Worm (Caenorhabditis elegans) whole organism, L1 larva: ENCODE measurements around the gene ard-1.

ENCODE experiments used
- C16A3.4 ChIP-seq: fragments of 150-350 bp; optimal IDR thresholded peaks from 2 replicates; lab custom pipeline; 2014; ENCODE audit warnings: missing biosample characterization, missing genetic modification characterization
- aha-1 ChIP-seq: fragments of 150-350 bp; optimal IDR thresholded peaks from 2 replicates; lab custom pipeline; 2014; ENCODE audit warnings: missing biosample characterization, missing genetic modification characterization
- aly-2 ChIP-seq: fragments of 150-350 bp; optimal IDR thresholded peaks from 2 replicates; lab custom pipeline; 2014; ENCODE audit warnings: missing biosample characterization, missing genetic modification characterization
- blmp-1 ChIP-seq: fragments of 150-350 bp; optimal IDR thresholded peaks from 2 replicates; lab custom pipeline; 2014; ENCODE audit warnings: missing biosample characterization, missing genetic modification characterization
- ceh-8 ChIP-seq: fragments of 200-800 bp; sonication (Bioruptor generic); optimal IDR thresholded peaks from 2 replicates; lab custom pipeline; 2018; ENCODE audit warnings: mild to moderate bottlenecking, missing genetic modification characterization, moderate library complexity, missing compliant biosample characterization
- ceh-88 ChIP-seq: fragments of 200-800 bp; sonication (Bioruptor generic); IDR thresholded peaks from 2 replicates; pipeline ENCODE4 v1.3.6; 2022; ENCODE audit warnings: missing genetic modification characterization, missing compliant biosample characterization
- dpl-1 ChIP-seq, 3 experiments: fragments of 150-350 bp in 2 of 3; sonication (generic microtip) in 1 of 3; optimal IDR thresholded peaks; 2 replicates each; lab custom pipeline; 2014 to 2017; ENCODE audit warnings: missing biosample characterization in 3 of 3, missing genetic modification characterization in 3 of 3, missing genetic modification reagents in 3 of 3
- efl-3 ChIP-seq: fragments of 200-800 bp; sonication (Bioruptor generic); optimal IDR thresholded peaks from 2 replicates; lab custom pipeline; 2018; ENCODE audit warnings: mild to moderate bottlenecking, missing genetic modification characterization, missing compliant biosample characterization
- elt-2 ChIP-seq: sonication (generic microtip); optimal IDR thresholded peaks from 2 replicates; lab custom pipeline; 2016; ENCODE audit warnings: missing genetic modification characterization, mild to moderate bottlenecking, inconsistent platforms, missing compliant biosample characterization, missing genetic modification reagents
- elt-3 ChIP-seq, 6 experiments: fragments of 150-350 bp in 1 of 6; sonication (generic microtip); optimal IDR thresholded peaks; 2 replicates each; lab custom pipeline; 2017 to 2018; ENCODE audit warnings: missing biosample characterization in 6 of 6, missing genetic modification characterization in 6 of 6, inconsistent platforms in 1 of 6
- fkh-4 ChIP-seq: sonication (generic microtip); optimal IDR thresholded peaks from 2 replicates; lab custom pipeline; 2016; ENCODE audit warnings: missing compliant biosample characterization, missing genetic modification characterization, borderline replicate concordance
- fkh-8 ChIP-seq: sonication (generic microtip); optimal IDR thresholded peaks from 2 replicates; lab custom pipeline; 2016; ENCODE audit warnings: mild to moderate bottlenecking, missing genetic modification characterization, missing compliant biosample characterization
- fos-1 ChIP-seq: fragments of 150-350 bp; optimal IDR thresholded peaks from 2 replicates; lab custom pipeline; 2014; ENCODE audit warnings: missing biosample characterization, missing genetic modification characterization
- hpl-2 ChIP-seq: fragments of 150-350 bp; optimal IDR thresholded peaks from 2 replicates; lab custom pipeline; 2014; ENCODE audit warnings: missing biosample characterization, missing genetic modification reagents, missing genetic modification characterization
- lin-14 ChIP-seq: fragments of 200-800 bp; sonication (Bioruptor generic); optimal IDR thresholded peaks from 2 replicates; lab custom pipeline; 2018; ENCODE audit warnings: mild to moderate bottlenecking, missing genetic modification characterization, moderate library complexity, missing compliant biosample characterization
- lin-35 ChIP-seq, 2 experiments: fragments of 150-350 bp; optimal IDR thresholded peaks; 2 replicates each; lab custom pipeline; 2014; ENCODE audit warnings: missing biosample characterization in 2 of 2, missing genetic modification characterization in 2 of 2, missing genetic modification reagents in 2 of 2
- lir-3 ChIP-seq: sonication (generic microtip); optimal IDR thresholded peaks from 2 replicates; lab custom pipeline; 2016; ENCODE audit warnings: mild to moderate bottlenecking, missing genetic modification characterization, moderate library complexity, missing compliant biosample characterization; ENCODE audit not compliant: poor library complexity
- lsy-2 ChIP-seq, 2 experiments: fragments of 150-350 bp; optimal IDR thresholded peaks; 2 replicates each; lab custom pipeline; 2014; ENCODE audit warnings: missing biosample characterization in 2 of 2, missing genetic modification characterization in 2 of 2
- mab-9 ChIP-seq: fragments of 200-800 bp; sonication (Bioruptor generic); IDR thresholded peaks from 2 replicates; pipeline ENCODE4 v1.3.6; 2022; ENCODE audit warnings: missing genetic modification reagents, missing genetic modification characterization, missing compliant biosample characterization
- mef-2 ChIP-seq: fragments of 150-350 bp; optimal IDR thresholded peaks from 2 replicates; lab custom pipeline; 2014; ENCODE audit warnings: missing biosample characterization, missing genetic modification characterization
- nhr-12 ChIP-seq: sonication (generic microtip); optimal IDR thresholded peaks from 2 replicates; lab custom pipeline; 2017; ENCODE audit warnings: missing biosample characterization, missing genetic modification characterization
- nhr-20 ChIP-seq: sonication (generic microtip); optimal IDR thresholded peaks from 2 replicates; lab custom pipeline; 2016; ENCODE audit warnings: mild to moderate bottlenecking, missing genetic modification characterization, missing compliant biosample characterization
- nhr-237 ChIP-seq: fragments of 150-350 bp; optimal IDR thresholded peaks from 2 replicates; lab custom pipeline; 2014; ENCODE audit warnings: missing biosample characterization, missing genetic modification characterization
- nhr-28 ChIP-seq: fragments of 150-350 bp; optimal IDR thresholded peaks from 2 replicates; lab custom pipeline; 2014; ENCODE audit warnings: missing biosample characterization, missing genetic modification characterization
- nhr-47 ChIP-seq: sonication (generic microtip); optimal IDR thresholded peaks from 2 replicates; lab custom pipeline; 2016; ENCODE audit warnings: mild to moderate bottlenecking, missing genetic modification characterization, moderate library complexity, missing compliant biosample characterization
- nhr-71 ChIP-seq: sonication (generic microtip); optimal IDR thresholded peaks from 2 replicates; lab custom pipeline; 2016; ENCODE audit warnings: mild to moderate bottlenecking, missing genetic modification characterization, moderate library complexity, missing compliant biosample characterization
- nhr-90 ChIP-seq: sonication (generic microtip); optimal IDR thresholded peaks from 2 replicates; lab custom pipeline; 2016; ENCODE audit warnings: mild to moderate bottlenecking, missing genetic modification characterization, missing compliant biosample characterization; ENCODE audit not compliant: poor library complexity
- pag-3 ChIP-seq: sonication (generic microtip); optimal IDR thresholded peaks from 2 replicates; lab custom pipeline; 2017; ENCODE audit warnings: missing genetic modification characterization, mild to moderate bottlenecking, missing compliant biosample characterization, antibody characterized with exemption, borderline replicate concordance; ENCODE audit not compliant: insufficient read depth
- pax-3 ChIP-seq: fragments of 200-800 bp; sonication (Bioruptor generic); optimal IDR thresholded peaks from 2 replicates; lab custom pipeline; 2018; ENCODE audit warnings: mild to moderate bottlenecking, missing genetic modification characterization, moderate library complexity, missing compliant biosample characterization
- rnt-1 ChIP-seq: sonication (generic microtip); optimal IDR thresholded peaks from 2 replicates; lab custom pipeline; 2016; ENCODE audit warnings: mild to moderate bottlenecking, missing genetic modification characterization, moderate library complexity, missing compliant biosample characterization
- skn-1 ChIP-seq: fragments of 150-350 bp; optimal IDR thresholded peaks from 2 replicates; lab custom pipeline; 2014; ENCODE audit warnings: missing biosample characterization, missing genetic modification characterization
- snu-23 ChIP-seq: sonication (generic microtip); optimal IDR thresholded peaks from 2 replicates; lab custom pipeline; 2016; ENCODE audit warnings: missing genetic modification characterization, missing compliant biosample characterization
- sptf-1 ChIP-seq: fragments of 150-350 bp; optimal IDR thresholded peaks from 2 replicates; lab custom pipeline; 2014; ENCODE audit warnings: missing biosample characterization, missing genetic modification characterization
- swsn-7 ChIP-seq: sonication (generic microtip); optimal IDR thresholded peaks from 2 replicates; lab custom pipeline; 2016; ENCODE audit warnings: missing genetic modification characterization, missing compliant biosample characterization
- tlp-1 ChIP-seq: fragments of 150-350 bp; optimal IDR thresholded peaks from 2 replicates; lab custom pipeline; 2014; ENCODE audit warnings: missing biosample characterization, missing genetic modification characterization
- unc-130 ChIP-seq: fragments of 150-350 bp; optimal IDR thresholded peaks from 2 replicates; lab custom pipeline; 2017; ENCODE audit warnings: missing biosample characterization, missing genetic modification characterization, inconsistent platforms
- unc-86 ChIP-seq: sonication (generic microtip); optimal IDR thresholded peaks from 2 replicates; lab custom pipeline; 2016; ENCODE audit warnings: missing genetic modification characterization, missing compliant biosample characterization
- zag-1 ChIP-seq: fragments of 150-350 bp; optimal IDR thresholded peaks from 2 replicates; lab custom pipeline; 2014; ENCODE audit warnings: missing biosample characterization, missing genetic modification characterization
- zip-4 ChIP-seq: fragments of 200-800 bp; sonication (Bioruptor generic); optimal IDR thresholded peaks from 2 replicates; lab custom pipeline; 2018; ENCODE audit warnings: mild to moderate bottlenecking, missing genetic modification characterization, moderate library complexity, missing compliant biosample characterization
- ztf-11 ChIP-seq, 2 experiments: sonication (generic microtip); optimal IDR thresholded peaks; 2 replicates each; lab custom pipeline; 2016 to 2017; ENCODE audit warnings: missing genetic modification characterization in 2 of 2, missing biosample characterization in 1 of 2, missing compliant biosample characterization in 1 of 2

ard-1 gene

ce11 chrIV:11083609-11084008 lies 47.5 kb upstream of the ard-1 start, which contains the start of gene klc-1:
TSS of gene klc-1 (plus strand) at chrIV:11083735.
- TF ChIP-seq lsy-2 (tag; optimal IDR thresholded peaks at IDR 0.05; lab: Kevin White, UChicago) (peak; percentile 40 to 69), dpl-1 (GFP tag; optimal IDR thresholded peaks at IDR 0.05; lab: Kevin White, UChicago) (peak in 1 of 3 experiments; percentile 2), aly-2 (tag; lab: Kevin White, UChicago) (no peak)

- TF ChIP-seq fkh-4 (no peak), C16A3.4 (tag; lab: Kevin White, UChicago) (no peak), blmp-1 (tag; lab: Kevin White, UChicago) (no peak), pax-3 (tag; lab: Kevin White, UChicago) (no peak), nhr-47 (tag; lab: Kevin White, UChicago) (no peak), efl-3 (GFP tag; lab: Kevin White, UChicago) (no peak), fos-1 (tag; lab: Kevin White, UChicago) (no peak), dpl-1 (GFP tag; optimal IDR thresholded peaks at IDR 0.05; lab: Kevin White, UChicago) (no peak), mef-2 (tag; lab: Kevin White, UChicago) (no peak)
Observed at ce11 chrIV:11089527-11089926, 41.6 kb upstream of the ard-1 start, which contains the start of gene M7.7. TSS of gene M7.7 (plus strand) at chrIV:11089827.

ce11 chrIV:11092502-11093080 lies 38.5 kb upstream of the ard-1 start, which contains the start of gene bcc-1:
TSS of gene bcc-1 (minus strand) at chrIV:11092552.
- TF ChIP-seq elt-3 (tag; optimal IDR thresholded peaks at IDR 0.05; lab: Kevin White, UChicago) (peak in 5 of 6 experiments; percentile 31 to 95 (median 81)), nhr-90 (tag; lab: Kevin White, UChicago) (peak; percentile 12), lin-35 (GFP tag; optimal IDR thresholded peaks at IDR 0.05; lab: Kevin White, UChicago) (peak in 1 of 2 experiments; percentile 34), nhr-20 (tag; lab: Kevin White, UChicago) (peak; percentile 51), mab-9 (GFP tag; lab: Robert Waterston, UW) (no peak), snu-23 (peak; percentile 32), lin-14 (no peak), rnt-1 (tag; lab: Kevin White, UChicago) (no peak), nhr-71 (tag; lab: Kevin White, UChicago) (peak; percentile 31), blmp-1 (tag; lab: Kevin White, UChicago) (peak; percentile 54), lsy-2 (tag; optimal IDR thresholded peaks at IDR 0.05; lab: Kevin White, UChicago) (peak in 1 of 2 experiments; percentile 37)

ce11 chrIV:11094052-11094451 lies 37.0 kb upstream of the ard-1 start:
- TF ChIP-seq hpl-2 (GFP tag; lab: Kevin White, UChicago) (no peak), nhr-90 (tag; lab: Kevin White, UChicago) (no peak), elt-2 (tag; lab: Kevin White, UChicago) (no peak), zip-4 (GFP tag; lab: Kevin White, UChicago) (no peak), dpl-1 (GFP tag; optimal IDR thresholded peaks at IDR 0.05; lab: Kevin White, UChicago) (no peak)

- TF ChIP-seq nhr-237 (tag; lab: Kevin White, UChicago), result no peak
- no peak for TF ChIP-seq nhr-28
- peak; percentile 41 for TF ChIP-seq unc-86 (tag; lab: Kevin White, UChicago)
- TF ChIP-seq fkh-8 (tag; lab: Kevin White, UChicago), result no peak
- TF ChIP-seq pax-3 (tag; lab: Kevin White, UChicago), result no peak
- TF ChIP-seq nhr-12, result no peak
- no peak for TF ChIP-seq tlp-1
- no peak for TF ChIP-seq unc-130
- TF ChIP-seq zag-1 (tag; lab: Kevin White, UChicago), result peak; percentile 88
- TF ChIP-seq elt-2 (tag; lab: Kevin White, UChicago), result no peak
- TF ChIP-seq sptf-1 (tag; lab: Kevin White, UChicago), result no peak
- TF ChIP-seq C16A3.4 (tag; lab: Kevin White, UChicago), result no peak
- TF ChIP-seq lin-35 (GFP tag; optimal IDR thresholded peaks at IDR 0.05; lab: Kevin White, UChicago), result no peak
- no peak for TF ChIP-seq zip-4 (GFP tag; lab: Kevin White, UChicago)
- no peak for TF ChIP-seq pag-3
- TF ChIP-seq aly-2 (tag; lab: Kevin White, UChicago), result no peak
- TF ChIP-seq nhr-71 (tag; lab: Kevin White, UChicago), result no peak
- TF ChIP-seq ztf-11 (tag; optimal IDR thresholded peaks at IDR 0.05; lab: Kevin White, UChicago), result no peak
- peak; percentile 79 for TF ChIP-seq lin-14
- no peak for TF ChIP-seq skn-1 (tag; lab: Kevin White, UChicago)
- no peak for TF ChIP-seq ceh-88 (GFP tag; lab: Robert Waterston, UW)
- TF ChIP-seq blmp-1 (tag; lab: Kevin White, UChicago), result no peak
- TF ChIP-seq aha-1 (tag; lab: Kevin White, UChicago), result no peak
- TF ChIP-seq lir-3 (tag; lab: Kevin White, UChicago), result no peak
- TF ChIP-seq mef-2 (tag; lab: Kevin White, UChicago), result no peak
- no peak for TF ChIP-seq ceh-8 (GFP tag; lab: Kevin White, UChicago)
- TF ChIP-seq swsn-7, result no peak
Observed at ce11 chrIV:11094974-11095373, 36.1 kb upstream of the ard-1 start, which contains the start of gene M7.8. TSS of gene M7.8 (minus strand) at chrIV:11095085.
